Worm (Caenorhabditis elegans) whole organism, L3 larva: ENCODE results near the gene egrh-1.

Experiments used
- egl-27 ChIP-seq: sonication (generic microtip); optimal IDR thresholded peaks from 4 replicates; lab custom pipeline; 2017; ENCODE audit warnings: missing biosample characterization, missing genetic modification reagents, missing genetic modification characterization
- fkh-10 ChIP-seq: sonication (generic microtip); optimal IDR thresholded peaks from 2 replicates; lab custom pipeline; 2017; ENCODE audit warnings: missing biosample characterization, missing genetic modification reagents, missing genetic modification characterization
- tbx-2 ChIP-seq: sonication (generic microtip); optimal IDR thresholded peaks from 2 replicates; lab custom pipeline; 2016; ENCODE audit warnings: mild to moderate bottlenecking, missing genetic modification characterization, missing compliant biosample characterization

DNA sequence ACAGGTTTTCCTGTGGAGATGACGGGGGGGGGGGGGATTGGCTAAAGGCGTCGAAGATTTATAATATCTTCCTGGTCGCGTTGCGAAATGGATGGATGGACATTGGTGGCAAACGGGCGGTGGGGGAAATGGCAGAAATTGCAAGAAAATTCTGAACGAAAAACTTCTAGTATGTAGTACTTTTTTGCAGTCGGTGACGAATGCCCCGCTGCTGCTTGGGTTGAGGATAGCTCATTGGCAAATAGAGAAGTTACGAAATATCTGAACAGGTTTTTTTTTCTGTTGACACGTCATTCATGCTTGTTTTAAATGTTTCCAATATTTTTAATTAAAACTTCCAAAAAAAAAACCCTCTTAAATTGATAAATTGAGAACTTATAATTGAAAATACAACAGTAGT, 26.2 kb upstream of the egrh-1 start:
- TF ChIP-seq tbx-2 (tag; lab: Kevin White, UChicago), result no peak
- TF ChIP-seq fkh-10, result no peak
- TF ChIP-seq egl-27 (tag; lab: Kevin White, UChicago), result no peak
